Fruit fly (Drosophila melanogaster): ENCODE data around the gene CG42688.

CG42688 gene

dm6 chr2L:19140984-19141262 lies 41.7 kb downstream of the CG42688 start (continued):
- TF ChIP-seq CG2199 (GFP tag; IDR thresholded peaks at IDR 0.05) = no peak
- TF ChIP-seq CG7372 (GFP tag; IDR thresholded peaks at IDR 0.05) = no peak
- no peak for TF ChIP-seq emc (GFP tag; optimal IDR thresholded peaks at IDR 0.05)
- TF ChIP-seq CG15479 (GFP tag; optimal IDR thresholded peaks at IDR 0.05) = no peak
- TF ChIP-seq CG4730 (GFP tag; IDR thresholded peaks at IDR 0.05) = no peak
- TF ChIP-seq Gsc (GFP tag; IDR thresholded peaks at IDR 0.05) = no peak
- TF ChIP-seq CG11456 (GFP tag; IDR thresholded peaks at IDR 0.05) = no peak
- no peak for TF ChIP-seq ttk (GFP tag; IDR thresholded peaks at IDR 0.05)
- TF ChIP-seq eve (GFP tag; optimal IDR thresholded peaks at IDR 0.05) = peak in 1 of 2 experiments; percentile 47
- no peak; the same call in 1 of the 2 replicates for TF ChIP-seq CG14441 (GFP tag; IDR thresholded peaks at IDR 0.05)
- TF ChIP-seq CG1603 (tag; optimal IDR thresholded peaks at IDR 0.05) = peak; percentile 48
- peak; percentile 29 for TF ChIP-seq HLH54F (GFP tag; optimal IDR thresholded peaks at IDR 0.05)
- TF ChIP-seq fd64A (GFP tag; optimal IDR thresholded peaks at IDR 0.05) = no peak
- TF ChIP-seq CG17328 (GFP tag; IDR thresholded peaks at IDR 0.05) = no peak
- peak; percentile 39 for TF ChIP-seq pho (GFP tag; optimal IDR thresholded peaks at IDR 0.05)
- no peak for TF ChIP-seq CG12236 (GFP tag; optimal IDR thresholded peaks at IDR 0.05)
- TF ChIP-seq slbo (GFP tag; IDR thresholded peaks at IDR 0.05) = peak; percentile 72
- no peak for TF ChIP-seq CG18764 (GFP tag; optimal IDR thresholded peaks at IDR 0.05)
- TF ChIP-seq CG8388 (GFP tag; optimal IDR thresholded peaks at IDR 0.05) = no peak
- 0 out of 3 replicates have a peak, but pooled peaks have one; percentile 26 for TF ChIP-seq so (GFP tag; IDR thresholded peaks at IDR 0.05)
- no peak for TF ChIP-seq Chrac-16 (GFP tag; optimal IDR thresholded peaks at IDR 0.05)
- 0 out of 2 replicates have a peak, but pooled peaks have one; percentile 27 for TF ChIP-seq rib (GFP tag; IDR thresholded peaks at IDR 0.05)
- TF ChIP-seq eyg (GFP tag; optimal IDR thresholded peaks at IDR 0.05) = no peak
- TF ChIP-seq CG17612 (GFP tag; IDR thresholded peaks at IDR 0.05) = no peak
- no peak for TF ChIP-seq ham (GFP tag; IDR thresholded peaks at IDR 0.05)
- TF ChIP-seq sd (tag; optimal IDR thresholded peaks at IDR 0.05) = no peak
- no peak for TF ChIP-seq tio (GFP tag; optimal IDR thresholded peaks at IDR 0.05)
- TF ChIP-seq CG13424 (tag; optimal IDR thresholded peaks at IDR 0.05) = peak; percentile 21
- TF ChIP-seq toy (GFP tag; IDR thresholded peaks at IDR 0.05) = no peak
- peak; percentile 4 for TF ChIP-seq org-1 (GFP tag; optimal IDR thresholded peaks at IDR 0.05)
- no peak for TF ChIP-seq CG10565 (GFP tag; optimal IDR thresholded peaks at IDR 0.05)
- TF ChIP-seq CG6765 (GFP tag; optimal IDR thresholded peaks at IDR 0.05) = no peak
- no peak for TF ChIP-seq CG30020 (tag; optimal IDR thresholded peaks at IDR 0.05)
- no peak for TF ChIP-seq CG2889 (GFP tag; IDR thresholded peaks at IDR 0.05)
- TF ChIP-seq bcd (GFP tag; optimal IDR thresholded peaks at IDR 0.05) = peak; percentile 26
- TF ChIP-seq CG9727 (GFP tag; optimal IDR thresholded peaks at IDR 0.05) = peak; percentile 49
- no peak for TF ChIP-seq CG13894 (tag; optimal IDR thresholded peaks at IDR 0.05)
- TF ChIP-seq CG32767 (GFP tag; IDR thresholded peaks at IDR 0.05) = no peak; the same call in 1 of the 2 replicates
- TF ChIP-seq CG31224 (GFP tag; IDR thresholded peaks at IDR 0.05) = 0 out of 2 replicates have a peak, but pooled peaks have one; percentile 14
- peak; percentile 61 for TF ChIP-seq zfh2 (GFP tag; optimal IDR thresholded peaks at IDR 0.05)
- no peak for TF ChIP-seq CG11695 (GFP tag; IDR thresholded peaks at IDR 0.05)
- TF ChIP-seq Med (GFP tag) = peak; percentile 91
- peak; percentile 50 for TF ChIP-seq CG15514 (GFP tag; optimal IDR thresholded peaks at IDR 0.05)
- TF ChIP-seq Lhr (GFP tag; optimal IDR thresholded peaks at IDR 0.05) = no peak
- TF ChIP-seq CG30431 (GFP tag; optimal IDR thresholded peaks at IDR 0.05) = no peak
- TF ChIP-seq CG13624 (GFP tag; optimal IDR thresholded peaks at IDR 0.05) = peak; percentile 66
- no peak for TF ChIP-seq slou (GFP tag; optimal IDR thresholded peaks at IDR 0.05)
- TF ChIP-seq CG8359 (GFP tag; optimal IDR thresholded peaks at IDR 0.05; ENCODE audit: borderline replicate concordance) = no peak
- no peak for TF ChIP-seq ap (GFP tag; IDR thresholded peaks at IDR 0.05)
- no peak for TF ChIP-seq BtbVII (GFP tag; optimal IDR thresholded peaks at IDR 0.05)
- TF ChIP-seq sna (GFP tag; IDR thresholded peaks at IDR 0.05; ENCODE audit: partially characterized antibody) = no peak
- no peak for TF ChIP-seq sens-2 (GFP tag; IDR thresholded peaks at IDR 0.05)
- TF ChIP-seq CG2129 (GFP tag; IDR thresholded peaks at IDR 0.05; ENCODE audit: partially characterized antibody) = no peak

Measured in whole organism, embryonic.